Fruit fly (Drosophila melanogaster): ENCODE data around the gene CG9330.

The CG9330 gene

dm6 chr3L:19634788-19635448 is 48.9 kb downstream of the CG9330 start (continued):
- peak; percentile 33 for TF ChIP-seq ATbp (GFP tag; optimal IDR thresholded peaks at IDR 0.05)
- no peak for TF ChIP-seq pnt (GFP tag; optimal IDR thresholded peaks at IDR 0.05)
- TF ChIP-seq Rfx (GFP tag; IDR thresholded peaks at IDR 0.05), result peak; percentile 78
- TF ChIP-seq sens-2 (GFP tag; IDR thresholded peaks at IDR 0.05), result no peak
- peak; percentile 63 for TF ChIP-seq trem (tag; optimal IDR thresholded peaks at IDR 0.05)
- no peak for TF ChIP-seq CG8359 (GFP tag; optimal IDR thresholded peaks at IDR 0.05; ENCODE audit: borderline replicate concordance)
- TF ChIP-seq repo (GFP tag; optimal IDR thresholded peaks at IDR 0.05), result no peak
- TF ChIP-seq CG2875 (GFP tag; optimal IDR thresholded peaks at IDR 0.05), result peak; percentile 32
- TF ChIP-seq HLH54F (GFP tag; optimal IDR thresholded peaks at IDR 0.05), result no peak
- no peak for TF ChIP-seq Atf-2 (GFP tag; optimal IDR thresholded peaks at IDR 0.05)
- no peak for TF ChIP-seq aop (GFP tag; IDR thresholded peaks at IDR 0.05)
- TF ChIP-seq CG5245 (GFP tag; optimal IDR thresholded peaks at IDR 0.05), result peak; percentile 29
- no peak for TF ChIP-seq CG43689 (GFP tag; IDR thresholded peaks at IDR 0.05)
- peak; percentile 36 for TF ChIP-seq caup (GFP tag; optimal IDR thresholded peaks at IDR 0.05; ENCODE audit: severe bottlenecking)
- TF ChIP-seq Lpt (GFP tag; optimal IDR thresholded peaks at IDR 0.05), result no peak
- TF ChIP-seq CG10959 (GFP tag; IDR thresholded peaks at IDR 0.05), result no peak
- peak; percentile 45 for TF ChIP-seq Hand (GFP tag; optimal IDR thresholded peaks at IDR 0.05)
- no peak for TF ChIP-seq CG11398 (GFP tag; optimal IDR thresholded peaks at IDR 0.05)
- no peak for TF ChIP-seq CG11247 (GFP tag; IDR thresholded peaks at IDR 0.05)
- TF ChIP-seq stc (GFP tag; IDR thresholded peaks at IDR 0.05), result peak; percentile 70
- TF ChIP-seq esg (GFP tag; conservative IDR thresholded peaks at IDR 0.05), result peak; percentile 49
- TF ChIP-seq Dp (GFP tag; optimal IDR thresholded peaks at IDR 0.05), result no peak
- no peak for TF ChIP-seq CG7928 (GFP tag; optimal IDR thresholded peaks at IDR 0.05)
- peak; percentile 35; the same call in 1 of the 2 replicates for TF ChIP-seq peb (GFP tag; IDR thresholded peaks at IDR 0.05)
- no peak for TF ChIP-seq zfh1 (GFP tag; IDR thresholded peaks at IDR 0.05)
- TF ChIP-seq ase (GFP tag; IDR thresholded peaks at IDR 0.05), result no peak
- TF ChIP-seq Sry-β (GFP tag; optimal IDR thresholded peaks at IDR 0.05), result no peak
- TF ChIP-seq zfh2 (GFP tag; optimal IDR thresholded peaks at IDR 0.05), result no peak
- TF ChIP-seq tup (GFP tag; optimal IDR thresholded peaks at IDR 0.05), result no peak
- no peak for TF ChIP-seq zen2 (GFP tag; IDR thresholded peaks at IDR 0.05; ENCODE audit: partially characterized antibody)
- TF ChIP-seq pzg (GFP tag; optimal IDR thresholded peaks at IDR 0.05), result no peak
- TF ChIP-seq E2f1 (GFP tag; IDR thresholded peaks at IDR 0.05), result peak; percentile 84
- TF ChIP-seq HmgD (GFP tag; optimal IDR thresholded peaks at IDR 0.05), result no peak
- peak; percentile 73 for TF ChIP-seq CG1233 (GFP tag; optimal IDR thresholded peaks at IDR 0.05)
- TF ChIP-seq CHES-1-like (GFP tag; optimal IDR thresholded peaks at IDR 0.05), result no peak
- TF ChIP-seq CG16815 (GFP tag; optimal IDR thresholded peaks at IDR 0.05), result peak; percentile 50
- no peak for TF ChIP-seq z (GFP tag; IDR thresholded peaks at IDR 0.05)
- TF ChIP-seq CG14860 (GFP tag; IDR thresholded peaks at IDR 0.05; ENCODE audit: partially characterized antibody), result no peak
- no peak for TF ChIP-seq gfzf (GFP tag; optimal IDR thresholded peaks at IDR 0.05)
- TF ChIP-seq CG2889 (GFP tag; IDR thresholded peaks at IDR 0.05), result no peak
- peak; percentile 69 for TF ChIP-seq Ssrp (tag; optimal IDR thresholded peaks at IDR 0.05)
- no peak for TF ChIP-seq NK7.1 (GFP tag; optimal IDR thresholded peaks at IDR 0.05)
- TF ChIP-seq CG9876 (GFP tag; optimal IDR thresholded peaks at IDR 0.05), result no peak
- TF ChIP-seq Eip74EF (GFP tag; optimal IDR thresholded peaks at IDR 0.05), result no peak
- no peak for TF ChIP-seq HLHmδ (GFP tag; optimal IDR thresholded peaks at IDR 0.05)
- TF ChIP-seq CG7556 (GFP tag; optimal IDR thresholded peaks at IDR 0.05), result peak; percentile 84
- TF ChIP-seq pfk (GFP tag; optimal IDR thresholded peaks at IDR 0.05), result no peak
- peak; percentile 48 for TF ChIP-seq CG6254 (GFP tag; optimal IDR thresholded peaks at IDR 0.05)
- TF ChIP-seq CG9609 (GFP tag; optimal IDR thresholded peaks at IDR 0.05), result no peak
- peak; percentile 60 for TF ChIP-seq croc (GFP tag; conservative IDR thresholded peaks at IDR 0.05)
